Worm (Caenorhabditis elegans): ENCODE measurements around the gene mrps-11.

The mrps-11 gene

ce11 chrV:12530129-12530528 is 35.7 kb upstream of the mrps-11 start:
- TF ChIP-seq mdl-1 (tag; optimal IDR thresholded peaks at IDR 0.05) (no peak), efl-1 (optimal IDR thresholded peaks at IDR 0.05) (no peak), efl-1 (GFP tag; optimal IDR thresholded peaks at IDR 0.05 in 1 of 2) (peak in 1 of 2 experiments; percentile 87), lsy-2 (tag; optimal IDR thresholded peaks at IDR 0.05) (peak in 1 of 2 experiments; percentile 33), lin-14 (GFP tag; optimal IDR thresholded peaks at IDR 0.05) (peak; percentile 88), fos-1 (tag; optimal IDR thresholded peaks at IDR 0.05) (no peak), nhr-71 (tag; optimal IDR thresholded peaks at IDR 0.05) (peak; percentile 40), mep-1 (tag; optimal IDR thresholded peaks at IDR 0.05) (peak; percentile 45), nhr-237 (tag; optimal IDR thresholded peaks at IDR 0.05) (no peak), fkh-10 (GFP tag; optimal IDR thresholded peaks at IDR 0.05) (peak; percentile 94), tbx-2 (tag; optimal IDR thresholded peaks at IDR 0.05) (peak; percentile 20), unc-86 (tag; optimal IDR thresholded peaks at IDR 0.05) (peak; percentile 70), nhr-47 (tag; optimal IDR thresholded peaks at IDR 0.05) (peak; percentile 44), blmp-1 (tag; optimal IDR thresholded peaks at IDR 0.05) (peak; percentile 6), fkh-8 (tag; optimal IDR thresholded peaks at IDR 0.05) (peak; percentile 16), ceh-88 (GFP tag; IDR thresholded peaks at IDR 0.05) (no peak), egl-13 (tag; optimal IDR thresholded peaks at IDR 0.05) (peak; percentile 62), ceh-82 (tag; optimal IDR thresholded peaks at IDR 0.05) (peak in 1 of 3 experiments; percentile 25), nhr-77 (tag; optimal IDR thresholded peaks at IDR 0.05) (no peak), pag-3 (tag; optimal IDR thresholded peaks at IDR 0.05; ENCODE audit: borderline replicate concordance, insufficient read depth) (no peak), swsn-7 (tag; optimal IDR thresholded peaks at IDR 0.05) (peak; percentile 18)

ce11 chrV:12528919-12529318 is 34.5 kb upstream of the mrps-11 start:
- TF ChIP-seq ztf-4 (tag; optimal IDR thresholded peaks at IDR 0.05) (no peak), blmp-1 (tag; optimal IDR thresholded peaks at IDR 0.05) (peak; percentile 9), unc-86 (tag; optimal IDR thresholded peaks at IDR 0.05) (no peak), nhr-12 (tag; optimal IDR thresholded peaks at IDR 0.05) (no peak), dpl-1 (GFP tag; optimal IDR thresholded peaks at IDR 0.05) (peak in 1 of 3 experiments; percentile 39), alr-1 (tag; optimal IDR thresholded peaks at IDR 0.05; ENCODE audit: borderline replicate concordance) (no peak), nhr-28 (tag; optimal IDR thresholded peaks at IDR 0.05) (no peak), C04F5.9 (tag; optimal IDR thresholded peaks at IDR 0.05) (no peak), swsn-7 (tag; optimal IDR thresholded peaks at IDR 0.05) (peak; percentile 39), nhr-20 (tag; optimal IDR thresholded peaks at IDR 0.05) (peak; percentile 69), hlh-17 (GFP tag; optimal IDR thresholded peaks at IDR 0.05; ENCODE audit: borderline replicate concordance) (no peak), nhr-19 (GFP tag; conservative IDR thresholded peaks at IDR 0.05) (peak; percentile 43), nhr-237 (tag; optimal IDR thresholded peaks at IDR 0.05) (peak; percentile 27), tlp-1 (tag; optimal IDR thresholded peaks at IDR 0.05) (no peak), lsy-2 (tag; optimal IDR thresholded peaks at IDR 0.05) (peak; percentile 60 to 70), aha-1 (tag; optimal IDR thresholded peaks at IDR 0.05) (no peak), F16B12.6 (tag; optimal IDR thresholded peaks at IDR 0.05) (no peak), xbp-1 (tag; optimal IDR thresholded peaks at IDR 0.05) (peak; percentile 26), lin-14 (GFP tag; optimal IDR thresholded peaks at IDR 0.05) (peak; percentile 90), pqm-1 (tag; optimal IDR thresholded peaks at IDR 0.05) (no peak), nhr-71 (tag; optimal IDR thresholded peaks at IDR 0.05) (peak; percentile 77), egl-27 (tag; optimal IDR thresholded peaks at IDR 0.05) (peak in 1 of 2 experiments; percentile 65), nhr-76 (tag; optimal IDR thresholded peaks at IDR 0.05) (no peak), ceh-63 (GFP tag; optimal IDR thresholded peaks at IDR 0.05) (no peak), unc-30 (tag; optimal IDR thresholded peaks at IDR 0.05) (no peak), fkh-8 (tag; optimal IDR thresholded peaks at IDR 0.05) (peak; percentile 12), C16A3.4 (tag; optimal IDR thresholded peaks at IDR 0.05) (no peak), Y116A8C.19 (tag; optimal IDR thresholded peaks at IDR 0.05; ENCODE audit: borderline replicate concordance) (no peak), nhr-90 (tag; optimal IDR thresholded peaks at IDR 0.05; ENCODE audit: poor library complexity) (no peak), nhr-77 (tag; optimal IDR thresholded peaks at IDR 0.05) (peak; percentile 32), nhr-11 (tag; optimal IDR thresholded peaks at IDR 0.05) (no peak), sptf-1 (tag; optimal IDR thresholded peaks at IDR 0.05) (no peak), unc-130 (tag; optimal IDR thresholded peaks at IDR 0.05) (no peak), zip-4 (GFP tag; optimal IDR thresholded peaks at IDR 0.05) (no peak), ces-1 (GFP tag; optimal IDR thresholded peaks at IDR 0.05) (no peak), efl-3 (GFP tag; optimal IDR thresholded peaks at IDR 0.05) (no peak), nhr-84 (tag; optimal IDR thresholded peaks at IDR 0.05) (no peak), ceh-82 (tag; optimal IDR thresholded peaks at IDR 0.05) (peak in 1 of 3 experiments; percentile 48), egl-13 (tag; optimal IDR thresholded peaks at IDR 0.05) (no peak), pax-3 (tag; optimal IDR thresholded peaks at IDR 0.05) (no peak), tbx-2 (tag; optimal IDR thresholded peaks at IDR 0.05) (peak; percentile 50)

Measured in whole organism, L1 larva.